Fruit fly (Drosophila melanogaster): ENCODE data around the gene CG42711.

The CG42711 gene

dm6 chr2L:13931318-13931717, at the start of gene CG42711:
Gene CG42711, minus strand, starts transcription at chr2L:13931362.
- TF ChIP-seq CG17801 (GFP tag; optimal IDR thresholded peaks at IDR 0.05; ENCODE audit: partially characterized antibody): no peak

dm6 chr2L:13979826-13980225, 48.7 kb upstream of the CG42711 start, which contains the start of gene NimC2:
Gene NimC2, plus strand, starts transcription at chr2L:13980126.
- TF ChIP-seq CG17801 (GFP tag; optimal IDR thresholded peaks at IDR 0.05; ENCODE audit: partially characterized antibody): no peak

- TF ChIP-seq CG17801 (GFP tag; optimal IDR thresholded peaks at IDR 0.05; ENCODE audit: partially characterized antibody): no peak
These were observed 45.9 kb upstream of the CG42711 start, which contains the start of gene Cyp28a5 for dm6 chr2L:13977073-13977472. Gene Cyp28a5, plus strand, starts transcription at chr2L:13977302.

dm6 chr2L:13976669-13977068, 45.5 kb upstream of the CG42711 start, which contains the start of gene NimC1:
Gene NimC1, minus strand, starts transcription at chr2L:13976769.
- TF ChIP-seq CG17801 (GFP tag; optimal IDR thresholded peaks at IDR 0.05; ENCODE audit: partially characterized antibody): no peak

dm6 chr2L:13972847-13973246, 41.7 kb upstream of the CG42711 start, which contains the start of gene He:
Gene He, minus strand, starts transcription at chr2L:13972947.
- TF ChIP-seq CG17801 (GFP tag; optimal IDR thresholded peaks at IDR 0.05; ENCODE audit: partially characterized antibody): no peak

dm6 chr2L:13969876-13970275, 38.7 kb upstream of the CG42711 start, which contains the start of the genes NimB4 and NimB5:
Gene NimB4, minus strand, starts transcription at chr2L:13969976.
Gene NimB5, plus strand, starts transcription at chr2L:13970177.
- no peak for TF ChIP-seq CG17801 (GFP tag; optimal IDR thresholded peaks at IDR 0.05; ENCODE audit: partially characterized antibody)

dm6 chr2L:13967846-13968350, 36.7 kb upstream of the CG42711 start, which contains the start of gene NimB3:
Gene NimB3, minus strand, starts transcription at chr2L:13967985.
- no peak for TF ChIP-seq CG17801 (GFP tag; optimal IDR thresholded peaks at IDR 0.05; ENCODE audit: partially characterized antibody)

- no peak for TF ChIP-seq CG17801 (GFP tag; optimal IDR thresholded peaks at IDR 0.05; ENCODE audit: partially characterized antibody)
These were observed 35.7 kb upstream of the CG42711 start, which contains the start of gene NimB2 for dm6 chr2L:13966732-13967316. Gene NimB2, minus strand, starts transcription at chr2L:13967018.

dm6 chr2L:13963467-13964122, 32.4 kb upstream of the CG42711 start, which contains the start of gene NimB1:
Gene NimB1, plus strand, starts transcription at chr2L:13963507.
- no peak for TF ChIP-seq CG17801 (GFP tag; optimal IDR thresholded peaks at IDR 0.05; ENCODE audit: partially characterized antibody)

dm6 chr2L:13960399-13960798, 29.2 kb upstream of the CG42711 start:
- no peak for TF ChIP-seq CG17801 (GFP tag; optimal IDR thresholded peaks at IDR 0.05; ENCODE audit: partially characterized antibody)

dm6 chr2L:13957239-13957638, 26.1 kb upstream of the CG42711 start, which contains the start of gene NimA:
Gene NimA, plus strand, starts transcription at chr2L:13957539.
- TF ChIP-seq CG17801 (GFP tag; optimal IDR thresholded peaks at IDR 0.05; ENCODE audit: partially characterized antibody): no peak

- no peak for TF ChIP-seq CG17801 (GFP tag; optimal IDR thresholded peaks at IDR 0.05; ENCODE audit: partially characterized antibody)
These were observed 24.6 kb upstream of the CG42711 start for dm6 chr2L:13955775-13956174.

dm6 chr2L:13949789-13950188, 18.6 kb upstream of the CG42711 start:
- TF ChIP-seq CG17801 (GFP tag; optimal IDR thresholded peaks at IDR 0.05; ENCODE audit: partially characterized antibody): no peak

dm6 chr2L:13947476-13947875, 16.3 kb upstream of the CG42711 start, which contains the start of gene Vajk3:
Gene Vajk3, minus strand, starts transcription at chr2L:13947476.
- TF ChIP-seq CG17801 (GFP tag; optimal IDR thresholded peaks at IDR 0.05; ENCODE audit: partially characterized antibody): no peak

- TF ChIP-seq CG17801 (GFP tag; optimal IDR thresholded peaks at IDR 0.05; ENCODE audit: partially characterized antibody): no peak
These were observed 3.4 kb upstream of the CG42711 start, which contains the start of gene Vajk2 for dm6 chr2L:13934542-13935065. Gene Vajk2, minus strand, starts transcription at chr2L:13934692.
